Worm (Caenorhabditis elegans) whole organism, young adult: ENCODE measurements around the gene str-162.
A peak's percentile ranks its signal among the peaks of the same experiment; 100 is the strongest.

Experiments
- B0019.2 ChIP-seq: fragments of 200-800 bp; sonication (Bioruptor generic); conservative IDR thresholded peaks from 2 replicates; pipeline ENCODE4 v1.3.6; 2022; ENCODE audit warnings: missing genetic modification reagents, missing genetic modification characterization, missing compliant biosample characterization
- B0261.1 ChIP-seq: sonication (generic microtip); optimal IDR thresholded peaks from 2 replicates; lab custom pipeline; 2016; ENCODE audit warnings: mild to moderate bottlenecking, missing genetic modification characterization, moderate library complexity, missing compliant biosample characterization
- B0336.3 ChIP-seq: fragments of 200-800 bp; sonication (Bioruptor generic); IDR thresholded peaks from 2 replicates; pipeline ENCODE4 v1.3.6; 2022; ENCODE audit warnings: missing genetic modification characterization, missing compliant biosample characterization
- C06A6.2 ChIP-seq: fragments of 200-800 bp; sonication (Bioruptor generic); conservative IDR thresholded peaks from 2 replicates; pipeline ENCODE4 v1.3.6; 2022; ENCODE audit warnings: missing genetic modification characterization, missing compliant biosample characterization
- D2030.7 ChIP-seq: fragments of 200-800 bp; sonication (Bioruptor generic); IDR thresholded peaks from 2 replicates; pipeline ENCODE4 v1.3.6; 2022; ENCODE audit warnings: missing genetic modification reagents, missing genetic modification characterization, missing compliant biosample characterization
- F22D6.2 ChIP-seq: sonication (generic microtip); optimal IDR thresholded peaks from 2 replicates; lab custom pipeline; 2016; ENCODE audit warnings: mild to moderate bottlenecking, missing genetic modification characterization, missing compliant biosample characterization
- F37B4.10 ChIP-seq: fragments of 200-800 bp; sonication (Bioruptor generic); IDR thresholded peaks from 2 replicates; pipeline ENCODE4 v1.3.6; 2022; ENCODE audit warnings: missing genetic modification characterization, missing compliant biosample characterization
- F52B5.7 ChIP-seq: sonication (generic microtip); optimal IDR thresholded peaks from 2 replicates; lab custom pipeline; 2016; ENCODE audit warnings: mild to moderate bottlenecking, missing genetic modification characterization, missing compliant biosample characterization
- F57A8.1 ChIP-seq: fragments of 200-800 bp; sonication (Bioruptor generic); optimal IDR thresholded peaks from 2 replicates; lab custom pipeline; 2018; ENCODE audit warnings: mild to moderate bottlenecking, missing genetic modification characterization, moderate library complexity, missing compliant biosample characterization
- F57C9.4 ChIP-seq: sonication (generic microtip); optimal IDR thresholded peaks from 2 replicates; lab custom pipeline; 2017; ENCODE audit warnings: mild to moderate bottlenecking, missing genetic modification characterization, missing compliant biosample characterization
- K11D2.4 ChIP-seq: fragments of 200-800 bp; sonication (Bioruptor generic); IDR thresholded peaks from 2 replicates; pipeline ENCODE4 v1.3.6; 2022; ENCODE audit warnings: missing genetic modification reagents, missing genetic modification characterization, missing compliant biosample characterization
- Y79H2A.3 ChIP-seq: fragments of 200-800 bp; sonication (Bioruptor generic); conservative IDR thresholded peaks from 2 replicates; pipeline ENCODE4 v1.3.6; 2022; ENCODE audit warnings: missing genetic modification reagents, missing genetic modification characterization, missing compliant biosample characterization
- ZK185.1 ChIP-seq: sonication (generic microtip); optimal IDR thresholded peaks from 2 replicates; lab custom pipeline; 2016; ENCODE audit warnings: mild to moderate bottlenecking, missing genetic modification characterization, missing compliant biosample characterization; ENCODE audit not compliant: poor library complexity, severe bottlenecking
- aptf-3 ChIP-seq: fragments of 200-800 bp; sonication (Bioruptor generic); IDR thresholded peaks from 2 replicates; pipeline ENCODE4 v1.3.6; 2022; ENCODE audit warnings: missing genetic modification characterization, missing compliant biosample characterization
- athp-1 ChIP-seq: sonication (generic microtip); optimal IDR thresholded peaks from 2 replicates; lab custom pipeline; 2017; ENCODE audit warnings: mild to moderate bottlenecking, missing genetic modification characterization, missing compliant biosample characterization
- attf-3 ChIP-seq: fragments of 200-800 bp; sonication (Bioruptor generic); conservative IDR thresholded peaks from 2 replicates; pipeline ENCODE4 v1.3.6; 2022; ENCODE audit warnings: missing genetic modification reagents, missing genetic modification characterization, missing compliant biosample characterization
- ccch-3 ChIP-seq: fragments of 200-800 bp; sonication (Bioruptor generic); optimal IDR thresholded peaks from 2 replicates; lab custom pipeline; 2018; ENCODE audit warnings: mild to moderate bottlenecking, missing genetic modification characterization, missing compliant biosample characterization
- cebp-2 ChIP-seq: fragments of 200-800 bp; sonication (Bioruptor generic); IDR thresholded peaks from 2 replicates; pipeline ENCODE4 v1.3.6; 2022; ENCODE audit warnings: missing genetic modification characterization, missing compliant biosample characterization
- ceh-27 ChIP-seq: fragments of 200-800 bp; sonication (Bioruptor generic); optimal IDR thresholded peaks from 2 replicates; lab custom pipeline; 2018; ENCODE audit warnings: mild to moderate bottlenecking, missing genetic modification characterization, moderate library complexity, missing compliant biosample characterization
- dpff-1 ChIP-seq: sonication (generic microtip); optimal IDR thresholded peaks from 2 replicates; lab custom pipeline; 2017; ENCODE audit warnings: mild to moderate bottlenecking, missing genetic modification characterization, missing compliant biosample characterization
- egl-18 ChIP-seq: fragments of 200-800 bp; sonication (Bioruptor generic); IDR thresholded peaks from 2 replicates; pipeline ENCODE4 v1.3.6; 2022; ENCODE audit warnings: missing genetic modification reagents, missing genetic modification characterization, missing compliant biosample characterization
- ets-4 ChIP-seq: fragments of 200-800 bp; sonication (Bioruptor generic); optimal IDR thresholded peaks from 2 replicates; lab custom pipeline; 2018; ENCODE audit warnings: mild to moderate bottlenecking, missing genetic modification characterization, missing compliant biosample characterization
- gei-17 ChIP-seq: fragments of 200-800 bp; sonication (Bioruptor generic); optimal IDR thresholded peaks from 2 replicates; lab custom pipeline; 2018; ENCODE audit warnings: mild to moderate bottlenecking, missing genetic modification characterization, missing compliant biosample characterization
- him-1 ChIP-seq: sonication (generic microtip); optimal IDR thresholded peaks from 2 replicates; lab custom pipeline; 2016; ENCODE audit warnings: missing genotype, missing genetic modification reagents, missing genetic modification characterization, missing compliant biosample characterization
- hmg-20 ChIP-seq: fragments of 200-800 bp; sonication (Bioruptor generic); IDR thresholded peaks from 2 replicates; pipeline ENCODE4 v1.3.6; 2022; ENCODE audit warnings: missing genetic modification reagents, missing genetic modification characterization, missing compliant biosample characterization
- hsf-1 ChIP-seq: fragments of 200-800 bp; sonication (Bioruptor generic); IDR thresholded peaks from 2 replicates; pipeline ENCODE4 v1.3.6; 2022; ENCODE audit warnings: missing genetic modification reagents, missing genetic modification characterization, missing compliant biosample characterization
- let-607 ChIP-seq, 2 experiments: fragments of 200-800 bp in 1 of 2; sonication (Bioruptor generic) in 1 of 2; sonication (generic microtip) in 1 of 2; optimal IDR thresholded peaks; 2 replicates each; lab custom pipeline; 2016 to 2018; ENCODE audit warnings: mild to moderate bottlenecking in 2 of 2, missing compliant biosample characterization in 2 of 2, missing genetic modification characterization in 2 of 2, moderate library complexity in 2 of 2, missing genotype in 1 of 2
- lin-35 ChIP-seq, 3 experiments: fragments of 150-350 bp in 2 of 3; sonication (generic microtip) in 1 of 3; optimal IDR thresholded peaks; 2 replicates each; lab custom pipeline; 2014 to 2018; ENCODE audit warnings: missing biosample characterization in 3 of 3, missing genetic modification characterization in 3 of 3, missing genetic modification reagents in 3 of 3
- lin-40 ChIP-seq: sonication (generic microtip); optimal IDR thresholded peaks from 2 replicates; lab custom pipeline; 2016; ENCODE audit warnings: missing genetic modification characterization, mild to moderate bottlenecking, missing compliant biosample characterization, missing genotype, missing genetic modification reagents
- lin-54 ChIP-seq: fragments of 200-800 bp; sonication (Bioruptor generic); optimal IDR thresholded peaks from 2 replicates; lab custom pipeline; 2018; ENCODE audit warnings: mild to moderate bottlenecking, missing genetic modification characterization, missing compliant biosample characterization
- lsl-1 ChIP-seq: fragments of 200-800 bp; sonication (Bioruptor generic); optimal IDR thresholded peaks from 2 replicates; lab custom pipeline; 2018; ENCODE audit warnings: mild to moderate bottlenecking, missing genetic modification characterization, moderate library complexity, missing compliant biosample characterization
- madf-10 ChIP-seq: sonication (generic microtip); optimal IDR thresholded peaks from 2 replicates; lab custom pipeline; 2016; ENCODE audit warnings: mild to moderate bottlenecking, missing genetic modification characterization, missing compliant biosample characterization
- madf-6 ChIP-seq: fragments of 200-800 bp; sonication (Bioruptor generic); IDR thresholded peaks from 2 replicates; pipeline ENCODE4 v1.3.6; 2022; ENCODE audit warnings: missing genetic modification reagents, missing genetic modification characterization, missing compliant biosample characterization
- mel-28 ChIP-seq: sonication (generic microtip); optimal IDR thresholded peaks from 2 replicates; lab custom pipeline; 2016; ENCODE audit warnings: borderline replicate concordance, mild to moderate bottlenecking, missing genetic modification characterization, missing compliant biosample characterization
- mes-4 ChIP-seq: sonication (generic microtip); optimal IDR thresholded peaks from 2 replicates; lab custom pipeline; 2016; ENCODE audit warnings: missing genotype, missing genetic modification characterization, missing compliant biosample characterization
- mxl-1 ChIP-seq: sonication (generic microtip); optimal IDR thresholded peaks from 2 replicates; lab custom pipeline; 2016; ENCODE audit warnings: missing genetic modification characterization, missing compliant biosample characterization
- nfya-1 ChIP-seq: sonication (generic microtip); optimal IDR thresholded peaks from 2 replicates; lab custom pipeline; 2017; ENCODE audit warnings: antibody characterized with exemption, missing compliant biosample characterization, missing genetic modification characterization, borderline replicate concordance; ENCODE audit not compliant: insufficient read depth
- nhr-179 ChIP-seq: sonication (generic microtip); optimal IDR thresholded peaks from 2 replicates; lab custom pipeline; 2016; ENCODE audit warnings: mild to moderate bottlenecking, missing genetic modification characterization, missing compliant biosample characterization
- nhr-27 ChIP-seq: fragments of 200-800 bp; sonication (Bioruptor generic); optimal IDR thresholded peaks from 2 replicates; lab custom pipeline; 2018; ENCODE audit warnings: mild to moderate bottlenecking, missing genetic modification characterization, moderate library complexity, missing compliant biosample characterization
- rec-8 ChIP-seq, 2 experiments: sonication (generic microtip); optimal IDR thresholded peaks; 2 replicates each; lab custom pipeline; 2016; ENCODE audit warnings: mild to moderate bottlenecking in 2 of 2, missing genetic modification characterization in 2 of 2, missing genetic modification reagents in 2 of 2, missing genotype in 2 of 2, missing biosample characterization in 1 of 2, missing compliant biosample characterization in 1 of 2, moderate library complexity in 1 of 2
- repo-1 ChIP-seq: sonication (generic microtip); optimal IDR thresholded peaks from 2 replicates; lab custom pipeline; 2017; ENCODE audit warnings: mild to moderate bottlenecking, missing genetic modification characterization, missing compliant biosample characterization
- rpc-1 ChIP-seq, 2 experiments: fragments of 150-350 bp in 1 of 2; sonication (generic microtip) in 1 of 2; optimal IDR thresholded peaks; 2 replicates each; lab custom pipeline; 2014 to 2018; ENCODE audit warnings: missing biosample characterization in 1 of 2, missing genetic modification characterization in 1 of 2, missing genetic modification reagents in 1 of 2, missing genotype in 1 of 2
- sea-2 ChIP-seq: fragments of 200-800 bp; sonication (Bioruptor generic); IDR thresholded peaks from 2 replicates; pipeline ENCODE4 v1.3.6; 2022; ENCODE audit warnings: missing genetic modification characterization, missing compliant biosample characterization
- snpc-1.3 ChIP-seq: sonication (generic microtip); optimal IDR thresholded peaks from 2 replicates; lab custom pipeline; 2017; ENCODE audit warnings: missing genetic modification characterization, mild to moderate bottlenecking, missing compliant biosample characterization, antibody characterized with exemption, moderate library complexity, missing genotype, missing genetic modification reagents; ENCODE audit not compliant: insufficient read depth
- tbp1 ChIP-seq: fragments of 200-800 bp; sonication (Bioruptor generic); optimal IDR thresholded peaks from 2 replicates; lab custom pipeline; 2018; ENCODE audit warnings: mild to moderate bottlenecking, missing genetic modification characterization, missing compliant biosample characterization
- unc-130 ChIP-seq: sonication (generic microtip); optimal IDR thresholded peaks from 2 replicates; lab custom pipeline; 2016; ENCODE audit warnings: missing genetic modification reagents, missing genetic modification characterization, missing compliant biosample characterization
- ztf-22 ChIP-seq: fragments of 200-800 bp; sonication (Bioruptor generic); optimal IDR thresholded peaks from 2 replicates; lab custom pipeline; 2018; ENCODE audit warnings: mild to moderate bottlenecking, missing genetic modification characterization, moderate library complexity, missing compliant biosample characterization
- ztf-6 ChIP-seq: fragments of 200-800 bp; sonication (Bioruptor generic); IDR thresholded peaks from 2 replicates; pipeline ENCODE4 v1.3.6; 2022; ENCODE audit warnings: missing genetic modification reagents, missing genetic modification characterization, missing compliant biosample characterization

The str-162 gene

DNA sequence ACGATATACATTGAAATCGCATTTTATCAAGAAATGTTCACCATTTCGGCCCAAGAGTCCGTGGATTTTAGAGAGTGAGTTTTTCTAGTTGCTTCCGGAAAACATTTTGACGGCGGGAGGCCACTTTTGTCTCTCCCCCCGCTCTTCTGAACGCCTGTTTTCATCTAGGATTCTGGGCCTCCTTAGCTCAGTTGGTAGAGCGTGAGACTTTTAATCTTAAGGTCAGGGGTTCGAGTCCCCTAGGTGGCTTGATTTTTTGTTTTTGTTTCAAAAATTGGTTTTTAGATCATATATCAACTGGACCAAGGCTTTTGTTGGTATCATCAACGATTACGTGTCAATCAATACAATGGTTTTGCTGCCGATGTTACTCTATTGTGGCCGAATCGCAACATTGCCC lies 46.6 kb downstream of the str-162 start (continued):
- TF ChIP-seq nhr-179 (tag; lab: Kevin White, UChicago) (no peak), ztf-6 (GFP tag; lab: Robert Waterston, UW) (no peak), hmg-20 (no peak), attf-3 (GFP tag; lab: Robert Waterston, UW) (no peak), dpff-1 (no peak), ets-4 (no peak), rpc-1 (optimal IDR thresholded peaks at IDR 0.05; lab: Kevin White, UChicago) (peak; percentile 88), rpc-1 (tag; optimal IDR thresholded peaks at IDR 0.05; lab: Kevin White, UChicago) (peak; percentile 97), F57A8.1 (GFP tag; lab: Kevin White, UChicago) (peak; percentile 26), F57C9.4 (tag; lab: Kevin White, UChicago) (no peak), Y79H2A.3 (GFP tag; lab: Robert Waterston, UW) (0 out of 2 replicates have a peak, but pooled peaks have one; percentile 62), hsf-1 (GFP tag; lab: Robert Waterston, UW) (no peak), gei-17 (no peak), rec-8 (tag; optimal IDR thresholded peaks at IDR 0.05; lab: Kevin White, UChicago) (peak; percentile 9 to 77), ZK185.1 (tag; lab: Kevin White, UChicago) (peak; percentile 47), B0336.3 (GFP tag; lab: Robert Waterston, UW) (no peak), mxl-1 (tag; lab: Kevin White, UChicago) (peak; percentile 80), tbp1 (GFP tag; lab: Kevin White, UChicago) (peak; percentile 99), F52B5.7 (tag; lab: Kevin White, UChicago) (no peak), him-1 (tag; lab: Kevin White, UChicago) (peak; percentile 84), madf-6 (GFP tag; lab: Robert Waterston, UW) (no peak), let-607 (tag; optimal IDR thresholded peaks at IDR 0.05; lab: Kevin White, UChicago) (peak in 1 of 2 experiments; percentile 8), sea-2 (no peak), egl-18 (no peak), lin-40 (tag; lab: Kevin White, UChicago) (no peak), B0019.2 (GFP tag; lab: Robert Waterston, UW) (no peak), repo-1 (tag; lab: Kevin White, UChicago) (no peak), snpc-1.3 (peak; percentile 44), lin-35 (GFP tag; optimal IDR thresholded peaks at IDR 0.05; lab: Kevin White, UChicago) (no peak), B0261.1 (tag; lab: Kevin White, UChicago) (peak; percentile 91), mel-28 (tag; lab: Kevin White, UChicago) (no peak), unc-130 (GFP tag; lab: Kevin White, UChicago) (peak; percentile 44), D2030.7 (GFP tag; lab: Robert Waterston, UW) (peak; percentile 75; the same call in 1 of the 2 replicates), ceh-27 (GFP tag; lab: Kevin White, UChicago) (peak; percentile 30), lin-54 (GFP tag; lab: Kevin White, UChicago) (no peak), mes-4 (tag; lab: Kevin White, UChicago) (no peak), C06A6.2 (no peak), lsl-1 (peak; percentile 32), nfya-1 (tag; lab: Kevin White, UChicago) (no peak), athp-1 (tag; lab: Kevin White, UChicago) (peak; percentile 63), F37B4.10 (GFP tag; lab: Robert Waterston, UW) (no peak), cebp-2 (peak; percentile 66; the same call in 1 of the 2 replicates), aptf-3 (peak; percentile 67; the same call in 1 of the 2 replicates), nhr-27 (tag; lab: Kevin White, UChicago) (no peak), ccch-3 (no peak), K11D2.4 (GFP tag; lab: Robert Waterston, UW) (no peak), madf-10 (peak; percentile 46), F22D6.2 (no peak), ztf-22 (no peak)
